Worm (Caenorhabditis elegans): ENCODE measurements around the gene F08D12.3.

Gene F08D12.3

ce11 chrII:2735192-2735591 lies 44.2 kb upstream of the F08D12.3 start, which contains the start of gene wdr-31 (continued):
- TF ChIP-seq D2030.7 (GFP tag; IDR thresholded peaks at IDR 0.05) (no peak), F37B4.10 (GFP tag; IDR thresholded peaks at IDR 0.05) (no peak), ztf-28 (GFP tag; IDR thresholded peaks at IDR 0.05) (no peak)

DNA sequence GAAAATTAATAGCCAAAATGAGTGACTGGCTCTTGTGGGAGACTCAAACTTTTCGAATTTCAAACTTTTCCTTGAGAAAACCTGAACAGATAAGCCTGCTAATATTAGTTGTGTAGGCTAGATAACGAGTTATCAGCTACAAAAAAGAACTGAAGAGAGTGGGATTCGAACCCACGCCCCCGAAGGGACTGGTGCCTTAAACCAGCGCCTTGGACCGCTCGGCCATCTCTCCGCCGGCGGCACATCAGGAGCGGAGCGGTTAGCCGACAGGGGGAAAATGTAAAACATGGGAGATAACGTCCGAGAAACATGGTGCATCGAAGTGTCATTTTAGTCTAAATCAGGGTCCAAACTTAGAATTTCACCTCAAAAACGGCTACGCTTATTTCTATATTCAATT lies 43.7 kb upstream of the F08D12.3 start:
- TF ChIP-seq atf-7 (tag; optimal IDR thresholded peaks at IDR 0.05) (no peak), let-526 (GFP tag; IDR thresholded peaks at IDR 0.05) (no peak), let-607 (tag; optimal IDR thresholded peaks at IDR 0.05) (no peak), B0261.1 (tag; optimal IDR thresholded peaks at IDR 0.05) (peak; percentile 74), nfya-2 (GFP tag; IDR thresholded peaks at IDR 0.05) (no peak), ccch-3 (GFP tag; optimal IDR thresholded peaks at IDR 0.05) (no peak), B0336.3 (GFP tag; IDR thresholded peaks at IDR 0.05) (no peak), ceh-58 (GFP tag; IDR thresholded peaks at IDR 0.05) (no peak), dox-1 (GFP tag; IDR thresholded peaks at IDR 0.05) (no peak; the same call in 1 of the 2 replicates), zfh-2 (GFP tag; conservative IDR thresholded peaks at IDR 0.05) (peak; percentile 43), sptf-2 (GFP tag; optimal IDR thresholded peaks at IDR 0.05) (no peak), attf-3 (GFP tag; conservative IDR thresholded peaks at IDR 0.05) (no peak), hsf-1 (GFP tag; IDR thresholded peaks at IDR 0.05) (no peak), F57C9.4 (tag; optimal IDR thresholded peaks at IDR 0.05) (no peak), rec-8 (tag; optimal IDR thresholded peaks at IDR 0.05) (no peak), lsy-27 (tag; optimal IDR thresholded peaks at IDR 0.05; ENCODE audit: borderline replicate concordance, insufficient read depth) (no peak), akir-1 (GFP tag; optimal IDR thresholded peaks at IDR 0.05) (no peak), tlf-1 (GFP tag; optimal IDR thresholded peaks at IDR 0.05) (no peak), T26A5.8 (tag; optimal IDR thresholded peaks at IDR 0.05) (no peak), ceh-40 (GFP tag; IDR thresholded peaks at IDR 0.05) (0 out of 2 replicates have a peak, but pooled peaks have one; percentile 42), F10E7.11 (tag; optimal IDR thresholded peaks at IDR 0.05) (no peak), cebp-2 (GFP tag; IDR thresholded peaks at IDR 0.05) (peak; percentile 61; the same call in 1 of the 2 replicates), F37B4.10 (GFP tag; IDR thresholded peaks at IDR 0.05) (no peak), unc-130 (GFP tag; optimal IDR thresholded peaks at IDR 0.05) (no peak), nhr-120 (GFP tag; IDR thresholded peaks at IDR 0.05) (no peak), Y53G8AR.9 (GFP tag; conservative IDR thresholded peaks at IDR 0.05) (no peak), egrh-3 (GFP tag; IDR thresholded peaks at IDR 0.05) (peak; percentile 72), ZK185.1 (tag; optimal IDR thresholded peaks at IDR 0.05; ENCODE audit: poor library complexity, severe bottlenecking) (no peak), egl-18 (GFP tag; IDR thresholded peaks at IDR 0.05) (no peak), ceh-79 (tag; optimal IDR thresholded peaks at IDR 0.05) (no peak), C17E4.6 (GFP tag; IDR thresholded peaks at IDR 0.05) (no peak), madf-3 (GFP tag; IDR thresholded peaks at IDR 0.05) (no peak), Y53F4B.3 (GFP tag; IDR thresholded peaks at IDR 0.05) (no peak), hmg-20 (GFP tag; IDR thresholded peaks at IDR 0.05) (peak; percentile 46; the same call in 1 of the 2 replicates), lin-35 (GFP tag; optimal IDR thresholded peaks at IDR 0.05) (no peak), ceh-27 (GFP tag; optimal IDR thresholded peaks at IDR 0.05) (no peak), Y56A3A.18 (GFP tag; IDR thresholded peaks at IDR 0.05) (peak; percentile 39; the same call in 1 of the 2 replicates), ceh-100 (GFP tag; IDR thresholded peaks at IDR 0.05) (no peak), ama-1 (optimal IDR thresholded peaks at IDR 0.05) (no peak), ama-1 (GFP tag; optimal IDR thresholded peaks at IDR 0.05) (no peak), K11D2.4 (GFP tag; IDR thresholded peaks at IDR 0.05) (no peak), gei-17 (GFP tag; optimal IDR thresholded peaks at IDR 0.05) (no peak), cebp-1 (GFP tag; IDR thresholded peaks at IDR 0.05) (no peak), cebp-1 (tag; optimal IDR thresholded peaks at IDR 0.05) (no peak), snpc-1.1 (tag; optimal IDR thresholded peaks at IDR 0.05; ENCODE audit: insufficient read depth) (no peak)

Measured in whole organism, young adult.